Worm (Caenorhabditis elegans) whole organism, L3 larva: ENCODE measurements around the gene str-261.
A peak's percentile ranks its signal among the peaks of the same experiment; 100 is the strongest.

Experiments used
- ceh-16 ChIP-seq: sonication (generic microtip); optimal IDR thresholded peaks from 2 replicates; lab custom pipeline; 2017; ENCODE audit warnings: missing biosample characterization, missing genetic modification characterization
- daf-12 ChIP-seq: fragments of 150-350 bp; optimal IDR thresholded peaks from 2 replicates; lab custom pipeline; 2014; ENCODE audit warnings: missing biosample characterization, missing genetic modification reagents, missing genetic modification characterization
- lin-39 ChIP-seq: fragments of 150-350 bp; optimal IDR thresholded peaks from 2 replicates; lab custom pipeline; 2018; ENCODE audit warnings: missing biosample characterization, missing genetic modification reagents, missing genetic modification characterization
- mdl-1 ChIP-seq: fragments of 150-350 bp; optimal IDR thresholded peaks from 2 replicates; lab custom pipeline; 2014; ENCODE audit warnings: missing biosample characterization, missing genetic modification characterization
- nhr-12 ChIP-seq: fragments of 150-350 bp; optimal IDR thresholded peaks from 2 replicates; lab custom pipeline; 2014; ENCODE audit warnings: missing biosample characterization, missing genetic modification characterization
- ztf-11 ChIP-seq: fragments of 150-350 bp; optimal IDR thresholded peaks from 2 replicates; lab custom pipeline; 2014; ENCODE audit warnings: missing biosample characterization, missing genetic modification characterization

- TF ChIP-seq nhr-12 (no peak), lin-39 (tag; lab: Kevin White, UChicago) (peak; percentile 88), ceh-16 (tag; lab: Kevin White, UChicago) (no peak), mdl-1 (tag; lab: Kevin White, UChicago) (no peak), daf-12 (tag; lab: Kevin White, UChicago) (no peak), ztf-11 (tag; lab: Kevin White, UChicago) (no peak)
Observed at ce11 chrIII:11039250-11039649, 35.1 kb upstream of the str-261 start.
